Worm (Caenorhabditis elegans) whole organism, late embryonic: ENCODE data around the gene ceh-82.

Experiments
- C08G9.2 ChIP-seq: sonication (generic microtip); optimal IDR thresholded peaks from 2 replicates; lab custom pipeline; 2016; ENCODE audit warnings: mild to moderate bottlenecking, missing genetic modification characterization, moderate library complexity, missing compliant biosample characterization
- F13H6.1 ChIP-seq: sonication (generic microtip); optimal IDR thresholded peaks from 2 replicates; lab custom pipeline; 2016; ENCODE audit warnings: missing genetic modification characterization, missing compliant biosample characterization
- K02D7.2 ChIP-seq: sonication (generic microtip); optimal IDR thresholded peaks from 2 replicates; lab custom pipeline; 2017; ENCODE audit warnings: mild to moderate bottlenecking, missing genetic modification characterization, missing compliant biosample characterization
- K09A11.1 ChIP-seq: sonication (generic microtip); optimal IDR thresholded peaks from 2 replicates; lab custom pipeline; 2017; ENCODE audit warnings: antibody characterized with exemption, mild to moderate bottlenecking, missing genetic modification characterization, missing compliant biosample characterization; ENCODE audit not compliant: insufficient read depth
- T23F11.4 ChIP-seq: fragments of 200-800 bp; sonication (Bioruptor generic); optimal IDR thresholded peaks from 2 replicates; lab custom pipeline; 2018; ENCODE audit warnings: mild to moderate bottlenecking, missing genetic modification characterization, missing compliant biosample characterization
- Y22D7AL.16 ChIP-seq: sonication (generic microtip); optimal IDR thresholded peaks from 2 replicates; lab custom pipeline; 2016; ENCODE audit warnings: missing genetic modification characterization, missing compliant biosample characterization
- ama-1 ChIP-seq: fragments of 150-350 bp; optimal IDR thresholded peaks from 2 replicates; lab custom pipeline; 2014
- ceh-19 ChIP-seq: fragments of 200-800 bp; sonication (Bioruptor generic); optimal IDR thresholded peaks from 2 replicates; lab custom pipeline; 2018; ENCODE audit warnings: mild to moderate bottlenecking, missing genetic modification characterization, missing compliant biosample characterization
- ceh-2 ChIP-seq: sonication (generic microtip); optimal IDR thresholded peaks from 2 replicates; lab custom pipeline; 2016; ENCODE audit warnings: missing genotype, missing genetic modification characterization, missing compliant biosample characterization
- ceh-22 ChIP-seq: sonication (generic microtip); optimal IDR thresholded peaks from 2 replicates; lab custom pipeline; 2017; ENCODE audit warnings: missing biosample characterization, missing genetic modification characterization
- ceh-45 ChIP-seq: fragments of 200-800 bp; sonication (Bioruptor generic); IDR thresholded peaks from 2 replicates; pipeline ENCODE4 v1.3.6; 2022; ENCODE audit warnings: missing genetic modification reagents, missing genetic modification characterization, missing compliant biosample characterization
- ceh-48 ChIP-seq: sonication (generic microtip); optimal IDR thresholded peaks from 2 replicates; lab custom pipeline; 2016; ENCODE audit warnings: missing genetic modification characterization, inconsistent platforms, missing compliant biosample characterization
- dmd-4 ChIP-seq: sonication (generic microtip); optimal IDR thresholded peaks from 2 replicates; lab custom pipeline; 2016; ENCODE audit warnings: borderline replicate concordance, missing genetic modification characterization, missing compliant biosample characterization
- eyg-1 ChIP-seq: sonication (generic microtip); optimal IDR thresholded peaks from 2 replicates; lab custom pipeline; 2016; ENCODE audit warnings: missing genotype, missing genetic modification characterization, missing compliant biosample characterization
- fkh-10 ChIP-seq: fragments of 150-350 bp; optimal IDR thresholded peaks from 2 replicates; lab custom pipeline; 2014; ENCODE audit warnings: missing biosample characterization, missing genetic modification reagents, missing genetic modification characterization
- fkh-6 ChIP-seq: sonication (generic microtip); optimal IDR thresholded peaks from 2 replicates; lab custom pipeline; 2016; ENCODE audit warnings: missing genetic modification characterization, missing compliant biosample characterization
- hlh-15 ChIP-seq: sonication (generic microtip); optimal IDR thresholded peaks from 2 replicates; lab custom pipeline; 2016; ENCODE audit warnings: missing genetic modification characterization, missing compliant biosample characterization
- hlh-30 ChIP-seq: sonication (generic microtip); optimal IDR thresholded peaks from 2 replicates; lab custom pipeline; 2017; ENCODE audit warnings: antibody characterized with exemption, missing genetic modification characterization, missing compliant biosample characterization; ENCODE audit not compliant: insufficient read depth
- hlh-6 ChIP-seq: sonication (generic microtip); optimal IDR thresholded peaks from 2 replicates; lab custom pipeline; 2016; ENCODE audit warnings: missing genotype, missing genetic modification characterization, missing compliant biosample characterization
- madf-2 ChIP-seq: sonication (generic microtip); optimal IDR thresholded peaks from 2 replicates; lab custom pipeline; 2017; ENCODE audit warnings: missing genetic modification characterization, missing compliant biosample characterization
- mec-3 ChIP-seq: sonication (generic microtip); optimal IDR thresholded peaks from 2 replicates; lab custom pipeline; 2016; ENCODE audit warnings: borderline replicate concordance, missing genetic modification characterization, missing compliant biosample characterization
- nfya-1 ChIP-seq: sonication (generic microtip); optimal IDR thresholded peaks from 2 replicates; lab custom pipeline; 2017; ENCODE audit warnings: missing genetic modification characterization, mild to moderate bottlenecking, missing compliant biosample characterization, antibody characterized with exemption, moderate library complexity
- nhr-232 ChIP-seq: sonication (generic microtip); optimal IDR thresholded peaks from 2 replicates; lab custom pipeline; 2016; ENCODE audit warnings: missing genetic modification characterization, missing compliant biosample characterization
- odd-2 ChIP-seq: sonication (generic microtip); optimal IDR thresholded peaks from 2 replicates; lab custom pipeline; 2017; ENCODE audit warnings: antibody characterized with exemption, mild to moderate bottlenecking, missing genetic modification characterization, missing compliant biosample characterization
- pag-3 ChIP-seq: sonication (generic microtip); optimal IDR thresholded peaks from 2 replicates; lab custom pipeline; 2016; ENCODE audit warnings: missing compliant biosample characterization, missing genetic modification characterization, borderline replicate concordance
- pat-9 ChIP-seq: fragments of 200-800 bp; sonication (Bioruptor generic); optimal IDR thresholded peaks from 2 replicates; lab custom pipeline; 2018; ENCODE audit warnings: mild to moderate bottlenecking, missing genetic modification characterization, moderate library complexity, missing compliant biosample characterization
- pha-2 ChIP-seq: sonication (generic microtip); optimal IDR thresholded peaks from 2 replicates; lab custom pipeline; 2017; ENCODE audit warnings: mild to moderate bottlenecking, missing genetic modification characterization, missing compliant biosample characterization
- pqm-1 ChIP-seq: sonication (generic microtip); optimal IDR thresholded peaks from 2 replicates; lab custom pipeline; 2016; ENCODE audit warnings: missing genetic modification characterization, missing compliant biosample characterization
- rnt-1 ChIP-seq: sonication (generic microtip); optimal IDR thresholded peaks from 2 replicates; lab custom pipeline; 2016; ENCODE audit warnings: missing genetic modification characterization, missing compliant biosample characterization
- sdc-2 ChIP-seq: sonication (generic microtip); optimal IDR thresholded peaks from 2 replicates; lab custom pipeline; 2016; ENCODE audit warnings: missing genotype, missing genetic modification characterization, missing compliant biosample characterization
- sox-4 ChIP-seq: sonication (generic microtip); optimal IDR thresholded peaks from 2 replicates; lab custom pipeline; 2017; ENCODE audit warnings: mild to moderate bottlenecking, missing genetic modification characterization, inconsistent platforms, missing compliant biosample characterization
- syd-9 ChIP-seq: sonication (generic microtip); optimal IDR thresholded peaks from 2 replicates; lab custom pipeline; 2016; ENCODE audit warnings: mild to moderate bottlenecking, missing genetic modification characterization, moderate library complexity, missing compliant biosample characterization
- zip-5 ChIP-seq: sonication (generic microtip); optimal IDR thresholded peaks from 2 replicates; lab custom pipeline; 2016; ENCODE audit warnings: missing genetic modification characterization, missing compliant biosample characterization

Gene ceh-82

ce11 chrII:1722394-1722793 is 9.6 kb upstream of the ceh-82 start, which contains the start of the genes fbxb-5 and btb-8:
Gene fbxb-5, minus strand, starts transcription at chrII:1722494.
Gene btb-8, plus strand, starts transcription at chrII:1722770.
- TF ChIP-seq madf-2 (tag; lab: Kevin White, UChicago), result no peak
- no peak for TF ChIP-seq pha-2 (tag; lab: Kevin White, UChicago)
- no peak for TF ChIP-seq hlh-6 (tag; lab: Kevin White, UChicago)
- no peak for TF ChIP-seq hlh-30
- no peak for TF ChIP-seq odd-2 (tag; lab: Kevin White, UChicago)
- no peak for TF ChIP-seq sox-4 (tag; lab: Kevin White, UChicago)
- no peak for TF ChIP-seq syd-9 (tag; lab: Kevin White, UChicago)
- TF ChIP-seq fkh-10 (GFP tag; lab: Kevin White, UChicago), result no peak
- TF ChIP-seq hlh-15 (tag; lab: Kevin White, UChicago), result no peak
- TF ChIP-seq ceh-2 (tag; lab: Kevin White, UChicago), result no peak
- TF ChIP-seq nfya-1 (tag; lab: Kevin White, UChicago), result no peak
- no peak for TF ChIP-seq K02D7.2 (tag; lab: Kevin White, UChicago)
- TF ChIP-seq fkh-6 (tag; lab: Kevin White, UChicago), result no peak
- TF ChIP-seq ceh-48 (tag; lab: Kevin White, UChicago), result no peak
- no peak for TF ChIP-seq dmd-4 (tag; lab: Kevin White, UChicago)
- no peak for TF ChIP-seq ceh-45 (GFP tag; lab: Robert Waterston, UW)

- TF ChIP-seq ceh-22 (tag; lab: Kevin White, UChicago) (no peak), hlh-6 (tag; lab: Kevin White, UChicago) (no peak), sox-4 (tag; lab: Kevin White, UChicago) (no peak), T23F11.4 (GFP tag; lab: Kevin White, UChicago) (no peak), zip-5 (no peak), pat-9 (no peak), sdc-2 (tag; lab: Kevin White, UChicago) (no peak), ceh-19 (GFP tag; lab: Kevin White, UChicago) (no peak), nfya-1 (tag; lab: Kevin White, UChicago) (no peak), F13H6.1 (tag; lab: Kevin White, UChicago) (no peak), pag-3 (tag; lab: Kevin White, UChicago) (no peak)
Observed at ce11 chrII:1724314-1724713, 7.7 kb upstream of the ceh-82 start, which contains the start of gene fbxb-11. Gene fbxb-11, plus strand, starts transcription at chrII:1724614.

- TF ChIP-seq pqm-1 (tag; lab: Kevin White, UChicago) (no peak), zip-5 (no peak), syd-9 (tag; lab: Kevin White, UChicago) (no peak), K09A11.1 (tag; lab: Kevin White, UChicago) (no peak), ama-1 (lab: Kevin White, UChicago) (no peak)
Observed at ce11 chrII:1725735-1726134, 6.3 kb upstream of the ceh-82 start, which contains the start of gene F45C12.17. Gene F45C12.17, plus strand, starts transcription at chrII:1726111.

- TF ChIP-seq Y22D7AL.16 (tag; lab: Kevin White, UChicago) (no peak), nhr-232 (tag; lab: Kevin White, UChicago) (no peak)
- TF ChIP-seq, all 69 proteins: peak for 0
Observed at ce11 chrII:1728253-1728652, 3.8 kb upstream of the ceh-82 start, which contains the start of gene btb-9. Gene btb-9, plus strand, starts transcription at chrII:1728506.

ce11 chrII:1730103-1730502 is 1.9 kb upstream of the ceh-82 start, which contains the start of gene ceh-81:
Gene ceh-81, plus strand, starts transcription at chrII:1730403.
- TF ChIP-seq ceh-48 (tag; lab: Kevin White, UChicago) (no peak), mec-3 (tag; lab: Kevin White, UChicago) (no peak), odd-2 (tag; lab: Kevin White, UChicago) (no peak), rnt-1 (tag; lab: Kevin White, UChicago) (no peak), eyg-1 (tag; lab: Kevin White, UChicago) (no peak), C08G9.2 (tag; lab: Kevin White, UChicago) (no peak)
